Worm (Caenorhabditis elegans) whole organism, mixed stage, embryonic: ENCODE measurements around the gene K07F5.6.

ENCODE experiments used
- ceh-39 ChIP-seq: fragments of 150-350 bp; optimal IDR thresholded peaks from 2 replicates; lab custom pipeline; 2014; ENCODE audit warnings: missing biosample characterization, missing genetic modification characterization
- ceh-83 ChIP-seq: fragments of 200-800 bp; sonication (Bioruptor generic); optimal IDR thresholded peaks from 2 replicates; lab custom pipeline; 2018; ENCODE audit warnings: mild to moderate bottlenecking, missing genetic modification characterization, missing compliant biosample characterization
- ces-1 ChIP-seq: fragments of 150-350 bp; optimal IDR thresholded peaks from 2 replicates; lab custom pipeline; 2014; ENCODE audit warnings: missing biosample characterization, missing genetic modification reagents, missing genetic modification characterization
- elt-3 ChIP-seq: fragments of 150-350 bp; optimal IDR thresholded peaks from 2 replicates; lab custom pipeline; 2014; ENCODE audit warnings: missing biosample characterization, missing genetic modification characterization
- mep-1 ChIP-seq: fragments of 150-350 bp; optimal IDR thresholded peaks from 2 replicates; lab custom pipeline; 2017; ENCODE audit warnings: missing biosample characterization, missing genetic modification reagents, missing genetic modification characterization, inconsistent platforms
- mls-2 ChIP-seq: sonication (generic microtip); optimal IDR thresholded peaks from 2 replicates; lab custom pipeline; 2016; ENCODE audit warnings: mild to moderate bottlenecking, missing genetic modification characterization, moderate library complexity, missing compliant biosample characterization
- nhr-237 ChIP-seq: fragments of 150-350 bp; optimal IDR thresholded peaks from 2 replicates; lab custom pipeline; 2014; ENCODE audit warnings: missing biosample characterization, missing genetic modification characterization
- snpc-4 ChIP-seq: fragments of 150-350 bp; optimal IDR thresholded peaks from 2 replicates; lab custom pipeline; 2014; ENCODE audit warnings: missing biosample characterization, missing genetic modification characterization
- tbx-8 ChIP-seq: fragments of 200-800 bp; sonication (Bioruptor generic); optimal IDR thresholded peaks from 2 replicates; lab custom pipeline; 2018; ENCODE audit warnings: mild to moderate bottlenecking, missing genetic modification characterization, moderate library complexity, missing compliant biosample characterization
- unc-62 ChIP-seq: fragments of 150-350 bp; optimal IDR thresholded peaks from 2 replicates; lab custom pipeline; 2014; ENCODE audit warnings: missing biosample characterization, missing genetic modification reagents, missing genetic modification characterization
- ztf-11 ChIP-seq: fragments of 150-350 bp; optimal IDR thresholded peaks from 2 replicates; lab custom pipeline; 2014; ENCODE audit warnings: missing biosample characterization, missing genetic modification characterization

DNA sequence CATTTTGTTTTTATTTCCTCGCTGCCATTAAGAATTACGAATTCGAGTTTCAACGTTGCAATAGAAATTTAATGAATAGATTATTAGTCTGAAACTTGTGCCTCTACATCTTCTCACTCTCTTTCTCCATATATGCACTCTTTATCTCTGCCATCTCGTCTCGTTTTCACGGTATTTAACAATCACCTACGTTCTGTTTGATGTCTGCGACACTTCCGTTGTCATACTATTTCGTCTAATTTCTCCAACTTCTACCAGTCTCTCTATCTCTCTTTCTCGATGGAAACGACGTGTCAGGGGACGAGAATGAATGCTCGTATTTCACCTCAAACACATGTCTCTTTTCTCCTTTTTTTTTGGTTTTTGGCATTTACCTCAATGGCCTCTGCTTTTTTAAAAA lies 27.4 kb upstream of the K07F5.6 start:
- no peak for TF ChIP-seq ceh-39 (tag; lab: Kevin White, UChicago)
- no peak for TF ChIP-seq snpc-4
- TF ChIP-seq ztf-11, result no peak
- TF ChIP-seq mls-2 (tag; lab: Kevin White, UChicago), result no peak
- no peak for TF ChIP-seq mep-1 (tag; lab: Kevin White, UChicago)
- no peak for TF ChIP-seq elt-3 (tag; lab: Kevin White, UChicago)
- no peak for TF ChIP-seq tbx-8 (GFP tag; lab: Kevin White, UChicago)
- peak; percentile 64 for TF ChIP-seq unc-62 (GFP tag; lab: Kevin White, UChicago)
- peak; percentile 7 for TF ChIP-seq nhr-237 (tag; lab: Kevin White, UChicago)
- peak; percentile 28 for TF ChIP-seq ces-1 (GFP tag; lab: Kevin White, UChicago)
- TF ChIP-seq ceh-83 (GFP tag; lab: Kevin White, UChicago), result no peak
